4 fruit fly cellular contexts compared by ENCODE assay signal in genomic region chr3L:12024947-12025346, dm6.
A peak's percentile ranks its signal among the peaks of the same experiment; 100 is the strongest.
TF ChIP-seq lines count a peak whose summit lies in the region.

No protein-coding gene starts in this region.

- no peak for TF ChIP-seq CTCF in whole organism, embryonic (GFP tag; optimal IDR thresholded peaks at IDR 0.05; lab: Kevin White, UChicago)

TF ChIP-seq in whole organism, embryonic, 481 proteins besides CTCF, POLR2A, EP300 and RAD21:
- TF ChIP-seq CG8478 (optimal IDR thresholded peaks at IDR 0.05; lab: Kevin White, UChicago) (no peak), Sox102F (GFP tag; optimal IDR thresholded peaks at IDR 0.05; lab: Kevin White, UChicago) (peak; percentile 29), H2.0 (GFP tag; IDR thresholded peaks at IDR 0.05; lab: Robert Waterston, UW) (no peak), CG17359 (tag; optimal IDR thresholded peaks at IDR 0.05; lab: Kevin White, UChicago) (peak; percentile 6), row (GFP tag; IDR thresholded peaks at IDR 0.05; lab: Robert Waterston, UW) (0 out of 3 replicates have a peak, but pooled peaks have one; percentile 9), CG6254 (GFP tag; optimal IDR thresholded peaks at IDR 0.05; lab: Kevin White, UChicago) (no peak), bsh (GFP tag; optimal IDR thresholded peaks at IDR 0.05; lab: Kevin White, UChicago) (peak in 1 of 2 experiments; percentile 33), CG10462 (GFP tag; optimal IDR thresholded peaks at IDR 0.05; lab: Kevin White, UChicago) (no peak), CG16813 (GFP tag; IDR thresholded peaks at IDR 0.05; lab: Robert Waterston, UW; ENCODE audit: partially characterized antibody) (no peak), Ssrp (tag; optimal IDR thresholded peaks at IDR 0.05; lab: Kevin White, UChicago) (no peak), sens (GFP tag; lab: Kevin White, UChicago) (peak; percentile 8), Blimp-1 (GFP tag; optimal IDR thresholded peaks at IDR 0.05; lab: Kevin White, UChicago) (peak; percentile 10), chn (GFP tag; optimal IDR thresholded peaks at IDR 0.05; lab: Kevin White, UChicago) (no peak), pb (GFP tag; optimal IDR thresholded peaks at IDR 0.05; lab: Kevin White, UChicago) (no peak), crc (GFP tag; optimal IDR thresholded peaks at IDR 0.05; lab: Kevin White, UChicago) (no peak), jumu (GFP tag; optimal IDR thresholded peaks at IDR 0.05; lab: Kevin White, UChicago) (no peak), gem (tag; optimal IDR thresholded peaks at IDR 0.05; lab: Kevin White, UChicago) (peak; percentile 38), CG4328 (GFP tag; optimal IDR thresholded peaks at IDR 0.05; lab: Kevin White, UChicago) (no peak)

TF ChIP-seq in whole organism, prepupa, 60 proteins besides CTCF, POLR2A, EP300 and RAD21 (continues in another document):
- peak; percentile 16 for TF ChIP-seq CG31627 (GFP tag; optimal IDR thresholded peaks at IDR 0.05; lab: Kevin White, UChicago)
- TF ChIP-seq cyc (GFP tag; optimal IDR thresholded peaks at IDR 0.05; lab: Kevin White, UChicago): peak; percentile 11
- peak; percentile 11 for TF ChIP-seq Eip75B (GFP tag; optimal IDR thresholded peaks at IDR 0.05; lab: Kevin White, UChicago)
- peak; percentile 15 for TF ChIP-seq CG4318 (GFP tag; optimal IDR thresholded peaks at IDR 0.05; lab: Kevin White, UChicago)
- no peak for TF ChIP-seq CG9139 (GFP tag; optimal IDR thresholded peaks at IDR 0.05; lab: Kevin White, UChicago)
- TF ChIP-seq CG10669 (GFP tag; optimal IDR thresholded peaks at IDR 0.05; lab: Kevin White, UChicago): no peak
- TF ChIP-seq net (GFP tag; optimal IDR thresholded peaks at IDR 0.05; lab: Kevin White, UChicago): peak; percentile 17
- peak; percentile 41 for TF ChIP-seq Met (GFP tag; optimal IDR thresholded peaks at IDR 0.05; lab: Kevin White, UChicago)
- peak; percentile 65 for TF ChIP-seq CG15336 (GFP tag; IDR thresholded peaks at IDR 0.05; lab: Robert Waterston, UW)
- TF ChIP-seq CG6163 (GFP tag; IDR thresholded peaks at IDR 0.05; lab: Robert Waterston, UW): peak; percentile 31; the same call in 2 of the 3 replicates
- no peak for TF ChIP-seq Gug (GFP tag; IDR thresholded peaks at IDR 0.05; lab: Robert Waterston, UW)
- peak; percentile 34 for TF ChIP-seq topi (GFP tag; optimal IDR thresholded peaks at IDR 0.05; lab: Kevin White, UChicago)
- no peak for TF ChIP-seq CG1621 (tag; optimal IDR thresholded peaks at IDR 0.05; lab: Kevin White, UChicago)
- peak; percentile 37 for TF ChIP-seq esn (GFP tag; optimal IDR thresholded peaks at IDR 0.05; lab: Kevin White, UChicago)
- TF ChIP-seq CG8119 (GFP tag; IDR thresholded peaks at IDR 0.05; lab: Robert Waterston, UW): peak; percentile 53; the same call in 1 of the 3 replicates
- TF ChIP-seq CG32006 (GFP tag; optimal IDR thresholded peaks at IDR 0.05; lab: Kevin White, UChicago): peak; percentile 78
- TF ChIP-seq Hr4 (GFP tag; optimal IDR thresholded peaks at IDR 0.05; lab: Kevin White, UChicago): peak; percentile 37
- peak; percentile 68 for TF ChIP-seq Eip78C (GFP tag; lab: Kevin White, UChicago)
- peak; percentile 21 for TF ChIP-seq CG34406 (GFP tag; optimal IDR thresholded peaks at IDR 0.05; lab: Kevin White, UChicago)
- TF ChIP-seq OdsH (GFP tag; optimal IDR thresholded peaks at IDR 0.05; lab: Kevin White, UChicago): peak; percentile 27
- no peak for TF ChIP-seq CG6854 (GFP tag; optimal IDR thresholded peaks at IDR 0.05; lab: Kevin White, UChicago)
- peak; percentile 15 for TF ChIP-seq CG6792 (GFP tag; optimal IDR thresholded peaks at IDR 0.05; lab: Kevin White, UChicago)
- no peak for TF ChIP-seq CG10631 (GFP tag; optimal IDR thresholded peaks at IDR 0.05; lab: Kevin White, UChicago)
- peak; percentile 17 for TF ChIP-seq Smox (GFP tag; optimal IDR thresholded peaks at IDR 0.05; lab: Kevin White, UChicago)
- peak; percentile 56 for TF ChIP-seq CG6276 (GFP tag; optimal IDR thresholded peaks at IDR 0.05; lab: Kevin White, UChicago)

TF ChIP-seq in whole organism, pupa, 21 proteins besides CTCF, POLR2A, EP300 and RAD21:
- TF ChIP-seq CG14655 (GFP tag; optimal IDR thresholded peaks at IDR 0.05; lab: Kevin White, UChicago) (peak; percentile 46), CG9948 (tag; optimal IDR thresholded peaks at IDR 0.05; lab: Kevin White, UChicago) (no peak), D1 (tag; optimal IDR thresholded peaks at IDR 0.05; lab: Kevin White, UChicago) (no peak), CG8301 (tag; optimal IDR thresholded peaks at IDR 0.05; lab: Kevin White, UChicago) (peak; percentile 75), CG15710 (tag; optimal IDR thresholded peaks at IDR 0.05; lab: Kevin White, UChicago) (no peak), CG12605 (GFP tag; IDR thresholded peaks at IDR 0.05; lab: Robert Waterston, UW) (no peak), CG32121 (GFP tag; IDR thresholded peaks at IDR 0.05; lab: Robert Waterston, UW) (no peak), rn (GFP tag; IDR thresholded peaks at IDR 0.05; lab: Robert Waterston, UW) (no peak), CG4496 (GFP tag; IDR thresholded peaks at IDR 0.05; lab: Robert Waterston, UW) (peak; percentile 27; the same call in 2 of the 3 replicates), CG17806 (tag; optimal IDR thresholded peaks at IDR 0.05; lab: Kevin White, UChicago) (no peak), Pif1B (GFP tag; optimal IDR thresholded peaks at IDR 0.05; lab: Kevin White, UChicago) (no peak), fd96Ca (GFP tag; IDR thresholded peaks at IDR 0.05; lab: Robert Waterston, UW) (no peak), Snoo (tag; optimal IDR thresholded peaks at IDR 0.05; lab: Kevin White, UChicago) (no peak), CG8159 (tag; optimal IDR thresholded peaks at IDR 0.05; lab: Kevin White, UChicago) (no peak), CG10348 (GFP tag; IDR thresholded peaks at IDR 0.05; lab: Robert Waterston, UW) (no peak), CG13204 (GFP tag; optimal IDR thresholded peaks at IDR 0.05; lab: Kevin White, UChicago) (no peak), gl (tag; optimal IDR thresholded peaks at IDR 0.05; lab: Kevin White, UChicago) (no peak), Ets98B (GFP tag; IDR thresholded peaks at IDR 0.05; lab: Robert Waterston, UW) (peak; percentile 55)

TF ChIP-seq in whole organism, wandering third instar larva, 38 proteins besides CTCF, POLR2A, EP300 and RAD21:
- TF ChIP-seq brk (GFP tag; optimal IDR thresholded peaks at IDR 0.05; lab: Kevin White, UChicago) (no peak), foxo (GFP tag; optimal IDR thresholded peaks at IDR 0.05; lab: Kevin White, UChicago) (peak in 1 of 2 experiments; percentile 14), h (GFP tag; optimal IDR thresholded peaks at IDR 0.05; lab: Kevin White, UChicago) (peak; percentile 10), dmrt93B (GFP tag; optimal IDR thresholded peaks at IDR 0.05; lab: Kevin White, UChicago) (no peak), GATAd (GFP tag; optimal IDR thresholded peaks at IDR 0.05; lab: Kevin White, UChicago) (no peak), Mio (GFP tag; optimal IDR thresholded peaks at IDR 0.05; lab: Kevin White, UChicago) (no peak), Vsx2 (GFP tag; optimal IDR thresholded peaks at IDR 0.05; lab: Kevin White, UChicago; ENCODE audit: partially characterized antibody) (no peak), fru (GFP tag; optimal IDR thresholded peaks at IDR 0.05; lab: Kevin White, UChicago) (peak; percentile 16), rgr (GFP tag; optimal IDR thresholded peaks at IDR 0.05; lab: Kevin White, UChicago) (peak; percentile 17), OdsH (GFP tag; optimal IDR thresholded peaks at IDR 0.05; lab: Kevin White, UChicago) (peak; percentile 11)
TF ChIP-seq in whole organism, wandering third instar larva: peak in this region for 5.

Comparison
In these comparisons a context has a peak if more than half of its experiments do, and no peak if none do; other contexts are left out.
1. Of the 7 proteins assayed by ChIP-seq in both whole organism, embryonic and whole organism, prepupa: peak only in whole organism, embryonic: Blimp-1; only in whole organism, prepupa: Hr39; in both: Sox102F; in neither: 4.